Worm (Caenorhabditis elegans): ENCODE measurements around the gene ags-3.
A peak's percentile ranks its signal among the peaks of the same experiment; 100 is the strongest.

Gene ags-3

ce11 chrX:5279674-5280073 is 23.7 kb downstream of the ags-3 start, which contains the start of gene rga-8:
Gene rga-8, minus strand, starts transcription at chrX:5279774.
- no peak for TF ChIP-seq lin-40 (tag; optimal IDR thresholded peaks at IDR 0.05)
- TF ChIP-seq lsy-27 (tag; optimal IDR thresholded peaks at IDR 0.05; ENCODE audit: borderline replicate concordance, insufficient read depth): no peak
- TF ChIP-seq ztf-18 (tag; optimal IDR thresholded peaks at IDR 0.05): no peak
- TF ChIP-seq pha-4 (tag; optimal IDR thresholded peaks at IDR 0.05): no peak
- no peak for TF ChIP-seq B0035.1 (tag; optimal IDR thresholded peaks at IDR 0.05)
- TF ChIP-seq egl-18 (GFP tag; IDR thresholded peaks at IDR 0.05): no peak
- no peak for TF ChIP-seq ama-1 (optimal IDR thresholded peaks at IDR 0.05)
- TF ChIP-seq ama-1 (GFP tag; optimal IDR thresholded peaks at IDR 0.05): no peak
- TF ChIP-seq athp-1 (tag; optimal IDR thresholded peaks at IDR 0.05): no peak
- TF ChIP-seq madf-10 (tag; optimal IDR thresholded peaks at IDR 0.05): no peak
- TF ChIP-seq ZK185.1 (tag; optimal IDR thresholded peaks at IDR 0.05; ENCODE audit: poor library complexity, severe bottlenecking): no peak

DNA sequence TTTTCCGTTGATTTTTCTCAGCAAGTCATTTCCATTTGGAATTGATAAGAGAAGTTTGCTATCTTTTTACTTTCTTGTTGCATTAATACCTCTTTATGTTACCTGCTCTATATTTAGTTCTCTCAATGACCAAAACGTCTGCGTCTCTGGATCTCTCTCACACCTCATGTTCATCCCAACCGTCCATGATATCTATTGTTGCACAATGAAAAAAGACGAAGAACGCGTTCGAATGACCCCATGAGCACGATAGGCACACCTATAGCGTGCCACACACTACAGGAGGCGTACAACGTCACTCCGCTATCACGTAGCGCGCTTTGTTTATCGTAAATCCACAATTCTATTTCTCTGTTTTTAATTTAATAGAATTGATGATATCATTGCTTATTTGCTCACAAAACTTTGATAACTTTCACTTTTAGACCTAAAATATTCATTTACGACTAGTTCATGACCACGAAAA is 24.2 kb downstream of the ags-3 start, which contains the start of gene Y34B4A.2:
Y34B4A.2 (plus strand) TSS at position 328 of the 466 bp plus-strand sequence.
- TF ChIP-seq tlf-1 (GFP tag; optimal IDR thresholded peaks at IDR 0.05) (no peak), let-607 (tag; optimal IDR thresholded peaks at IDR 0.05) (no peak), Y53G8AR.9 (GFP tag; conservative IDR thresholded peaks at IDR 0.05) (no peak), chd-7 (tag; optimal IDR thresholded peaks at IDR 0.05) (no peak), lin-35 (GFP tag; optimal IDR thresholded peaks at IDR 0.05) (no peak), lin-54 (GFP tag; optimal IDR thresholded peaks at IDR 0.05) (no peak), xnd-1 (tag; optimal IDR thresholded peaks at IDR 0.05) (no peak), athp-1 (tag; optimal IDR thresholded peaks at IDR 0.05) (no peak), bed-2 (GFP tag; IDR thresholded peaks at IDR 0.05) (no peak), F57A8.1 (GFP tag; optimal IDR thresholded peaks at IDR 0.05) (no peak), nhr-179 (tag; optimal IDR thresholded peaks at IDR 0.05) (no peak), hmg-1.2 (GFP tag; IDR thresholded peaks at IDR 0.05) (no peak), lsl-1 (GFP tag; optimal IDR thresholded peaks at IDR 0.05) (no peak), B0019.2 (GFP tag; conservative IDR thresholded peaks at IDR 0.05) (no peak), zfh-2 (GFP tag; conservative IDR thresholded peaks at IDR 0.05) (no peak), dpl-1 (GFP tag; optimal IDR thresholded peaks at IDR 0.05) (no peak), lin-40 (tag; optimal IDR thresholded peaks at IDR 0.05) (no peak), nhr-90 (tag; optimal IDR thresholded peaks at IDR 0.05) (no peak), him-1 (tag; optimal IDR thresholded peaks at IDR 0.05) (no peak), Y67H2A.10 (GFP tag; conservative IDR thresholded peaks at IDR 0.05) (no peak), ztf-25 (GFP tag; IDR thresholded peaks at IDR 0.05) (no peak), ceh-58 (GFP tag; IDR thresholded peaks at IDR 0.05) (no peak), attf-3 (GFP tag; conservative IDR thresholded peaks at IDR 0.05) (peak; percentile 92), repo-1 (tag; optimal IDR thresholded peaks at IDR 0.05) (no peak), madf-8 (GFP tag; conservative IDR thresholded peaks at IDR 0.05) (no peak), zim-3 (tag; optimal IDR thresholded peaks at IDR 0.05) (no peak), ceh-40 (GFP tag; IDR thresholded peaks at IDR 0.05) (no peak), B0035.1 (tag; optimal IDR thresholded peaks at IDR 0.05) (no peak), D2030.7 (GFP tag; IDR thresholded peaks at IDR 0.05) (no peak), F23B12.7 (tag; optimal IDR thresholded peaks at IDR 0.05; ENCODE audit: insufficient read depth) (no peak), F49E8.2 (tag; optimal IDR thresholded peaks at IDR 0.05; ENCODE audit: insufficient read depth) (no peak), snpc-1.3 (tag; optimal IDR thresholded peaks at IDR 0.05; ENCODE audit: insufficient read depth) (no peak), aptf-3 (GFP tag; IDR thresholded peaks at IDR 0.05) (no peak), ztf-6 (GFP tag; IDR thresholded peaks at IDR 0.05) (no peak), Y56A3A.18 (GFP tag; IDR thresholded peaks at IDR 0.05) (no peak), ets-4 (GFP tag; optimal IDR thresholded peaks at IDR 0.05) (no peak), cebp-1 (GFP tag; IDR thresholded peaks at IDR 0.05) (no peak), cebp-1 (tag; optimal IDR thresholded peaks at IDR 0.05) (peak; percentile 62), let-526 (GFP tag; IDR thresholded peaks at IDR 0.05) (0 out of 2 replicates have a peak, but pooled peaks have one; percentile 18)
